Fruit fly (Drosophila melanogaster): ENCODE measurements around the gene RpS6.
A peak's percentile ranks its signal among the peaks of the same experiment; 100 is the strongest.

The RpS6 gene

DNA sequence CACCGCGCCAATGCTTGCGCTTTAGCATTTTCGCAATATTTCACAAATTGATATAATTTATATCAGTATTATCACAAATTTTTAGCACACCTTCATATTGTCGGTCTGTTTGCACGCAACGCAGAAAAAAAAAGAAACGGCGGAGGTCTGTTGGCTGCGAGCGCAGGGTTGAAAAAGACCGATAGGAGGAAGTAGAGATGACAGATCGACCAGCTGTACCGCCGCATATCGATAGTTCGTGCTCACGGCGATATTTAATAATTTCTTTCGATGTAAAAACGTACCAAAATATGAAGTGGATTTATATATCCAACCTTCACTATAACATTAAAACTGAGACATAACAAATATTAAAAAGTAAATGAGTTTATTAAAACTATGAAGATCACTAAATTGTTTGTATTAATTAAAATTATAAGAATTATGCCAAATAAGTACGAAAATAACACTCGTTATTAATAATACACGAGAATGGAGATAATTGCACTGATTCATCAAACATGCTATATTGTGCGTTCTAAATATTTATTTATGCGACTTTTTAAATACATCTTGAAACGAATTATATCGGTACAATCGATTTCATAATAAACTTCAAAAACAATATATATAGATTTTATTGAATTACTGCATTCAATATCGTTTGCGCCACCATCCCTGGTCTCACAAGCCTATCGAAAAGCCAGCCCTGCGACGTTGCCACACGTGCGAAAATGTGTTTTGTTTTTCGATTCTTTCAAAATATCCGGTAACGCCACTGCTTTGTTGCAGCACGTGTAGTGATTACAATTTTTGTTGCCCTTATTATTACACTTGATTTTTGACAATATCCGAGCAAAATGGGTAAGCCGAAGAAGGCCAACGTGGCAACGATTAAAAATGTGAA is at the start of gene RpS6, which contains the start of gene bys (continued):
- TF ChIP-seq CG2678 (tag; optimal IDR thresholded peaks at IDR 0.05): peak; percentile 35
- peak; percentile 12; the same call in 1 of the 2 replicates for TF ChIP-seq E2f1 (GFP tag; IDR thresholded peaks at IDR 0.05)
- peak; percentile 38 for TF ChIP-seq ind (GFP tag; optimal IDR thresholded peaks at IDR 0.05)
- no peak for TF ChIP-seq pan (optimal IDR thresholded peaks at IDR 0.05)
- peak in 1 of 2 experiments; percentile 65 for TF ChIP-seq pan (GFP tag; optimal IDR thresholded peaks at IDR 0.05 in 1 of 2, IDR thresholded peaks at IDR 0.05 in 1 of 2)
- TF ChIP-seq Hr3 (GFP tag; optimal IDR thresholded peaks at IDR 0.05): peak; percentile 36
- TF ChIP-seq CG7987 (GFP tag; optimal IDR thresholded peaks at IDR 0.05): peak; percentile 76
- TF ChIP-seq gsb (GFP tag; IDR thresholded peaks at IDR 0.05): peak; percentile 31
- peak; percentile 83 for TF ChIP-seq CG6791 (GFP tag; IDR thresholded peaks at IDR 0.05; ENCODE audit: partially characterized antibody)
- peak; percentile 25; the same call in 1 of the 3 replicates for TF ChIP-seq Dbx (GFP tag; IDR thresholded peaks at IDR 0.05)
- peak; percentile 47 for TF ChIP-seq bcd (GFP tag; optimal IDR thresholded peaks at IDR 0.05)
- TF ChIP-seq Optix (GFP tag; IDR thresholded peaks at IDR 0.05): 0 out of 3 replicates have a peak, but pooled peaks have one; percentile 32
- no peak for TF ChIP-seq CG4282 (GFP tag; optimal IDR thresholded peaks at IDR 0.05)
- TF ChIP-seq Hr39 (optimal IDR thresholded peaks at IDR 0.05): no peak
- peak; percentile 42; the same call in 2 of the 3 replicates for TF ChIP-seq dysf (GFP tag; IDR thresholded peaks at IDR 0.05)
- peak; percentile 15 to 42 for TF ChIP-seq Pdp1 (GFP tag; optimal IDR thresholded peaks at IDR 0.05)
- TF ChIP-seq HmgD (GFP tag; optimal IDR thresholded peaks at IDR 0.05): no peak
- TF ChIP-seq bigmax (GFP tag; optimal IDR thresholded peaks at IDR 0.05): peak; percentile 7
- TF ChIP-seq CG16863 (GFP tag; optimal IDR thresholded peaks at IDR 0.05): no peak
- TF ChIP-seq ken (GFP tag; IDR thresholded peaks at IDR 0.05): peak; percentile 42; the same call in 1 of the 3 replicates
- 0 out of 2 replicates have a peak, but pooled peaks have one; percentile 36 for TF ChIP-seq sna (GFP tag; IDR thresholded peaks at IDR 0.05; ENCODE audit: partially characterized antibody)
- no peak for TF ChIP-seq D19A (tag; optimal IDR thresholded peaks at IDR 0.05)
- peak; percentile 73 for TF ChIP-seq HLH4C (GFP tag; IDR thresholded peaks at IDR 0.05; ENCODE audit: partially characterized antibody)
- TF ChIP-seq crol (GFP tag; IDR thresholded peaks at IDR 0.05): no peak
- no peak for TF ChIP-seq Ssrp (tag; optimal IDR thresholded peaks at IDR 0.05)
- TF ChIP-seq ftz-f1 (GFP tag; optimal IDR thresholded peaks at IDR 0.05): no peak
- peak; percentile 73 for TF ChIP-seq nerfin-2 (GFP tag; IDR thresholded peaks at IDR 0.05; ENCODE audit: partially characterized antibody)
- TF ChIP-seq Nf-YB (GFP tag; optimal IDR thresholded peaks at IDR 0.05): peak; percentile 3
- no peak for TF ChIP-seq Sox102F (GFP tag; optimal IDR thresholded peaks at IDR 0.05)
- peak; percentile 93 for TF ChIP-seq MESR4 (GFP tag; optimal IDR thresholded peaks at IDR 0.05)
- no peak for TF ChIP-seq Usf (GFP tag; optimal IDR thresholded peaks at IDR 0.05)
- TF ChIP-seq emc (GFP tag; optimal IDR thresholded peaks at IDR 0.05): no peak
- no peak for TF ChIP-seq CG12236 (GFP tag; optimal IDR thresholded peaks at IDR 0.05)
- TF ChIP-seq ranshi (GFP tag; IDR thresholded peaks at IDR 0.05): peak; percentile 39
- TF ChIP-seq CG3163 (GFP tag; optimal IDR thresholded peaks at IDR 0.05): no peak
- TF ChIP-seq CG18764 (GFP tag; optimal IDR thresholded peaks at IDR 0.05): no peak
- peak; percentile 23 for TF ChIP-seq Side (GFP tag; optimal IDR thresholded peaks at IDR 0.05)
- 0 out of 3 replicates have a peak, but pooled peaks have one; percentile 15 for TF ChIP-seq Aef1 (GFP tag; IDR thresholded peaks at IDR 0.05)
- TF ChIP-seq ci (GFP tag; IDR thresholded peaks at IDR 0.05): peak; percentile 89
- TF ChIP-seq CG5953 (GFP tag; IDR thresholded peaks at IDR 0.05): 0 out of 2 replicates have a peak, but pooled peaks have one; percentile 8
- TF ChIP-seq CG3847 (GFP tag; IDR thresholded peaks at IDR 0.05): peak; percentile 38; the same call in 1 of the 2 replicates
- peak in 1 of 2 experiments; percentile 8 for TF ChIP-seq chif (GFP tag; optimal IDR thresholded peaks at IDR 0.05)
- TF ChIP-seq CG15479 (GFP tag; optimal IDR thresholded peaks at IDR 0.05): peak; percentile 26
- no peak for TF ChIP-seq Atf6 (GFP tag; IDR thresholded peaks at IDR 0.05)
- no peak; the same call in 1 of the 2 replicates for TF ChIP-seq CG9215 (GFP tag; IDR thresholded peaks at IDR 0.05)
- peak; percentile 36 for TF ChIP-seq tin (GFP tag; optimal IDR thresholded peaks at IDR 0.05)
- TF ChIP-seq Bdp1 (GFP tag; optimal IDR thresholded peaks at IDR 0.05): no peak
- TF ChIP-seq CG1832 (GFP tag; optimal IDR thresholded peaks at IDR 0.05): no peak
- no peak for TF ChIP-seq HmgZ (tag; optimal IDR thresholded peaks at IDR 0.05)

Data from whole organism, embryonic.